Worm (Caenorhabditis elegans): ENCODE measurements around the gene nspc-16.

nspc-16 gene

ce11 chrX:14559519-14560296 is 36.3 kb downstream of the nspc-16 start:
- TF ChIP-seq scrt-1 (GFP tag; IDR thresholded peaks at IDR 0.05), result no peak

DNA sequence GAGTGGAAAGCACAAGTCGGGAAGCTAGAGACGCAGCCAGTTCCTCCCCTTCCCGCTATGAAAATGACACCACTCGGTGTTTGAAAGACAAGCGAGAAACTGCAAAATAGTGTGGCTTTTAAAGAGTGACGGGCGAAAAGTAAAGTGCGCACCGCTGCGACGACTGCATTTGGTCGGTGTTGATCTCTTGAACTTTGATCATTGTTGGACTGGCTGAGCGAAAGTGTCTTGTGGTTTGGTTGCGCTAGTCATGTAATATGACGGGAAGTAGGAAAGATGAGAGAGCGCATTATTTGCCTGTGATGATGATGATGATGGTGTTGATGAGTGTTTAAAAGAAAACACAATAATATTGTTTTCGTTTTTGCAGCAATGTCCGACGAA is 36.9 kb downstream of the nspc-16 start:
- TF ChIP-seq F13C5.2 (tag; optimal IDR thresholded peaks at IDR 0.05), result peak; percentile 34
- no peak for TF ChIP-seq tra-4 (tag; optimal IDR thresholded peaks at IDR 0.05)

DNA sequence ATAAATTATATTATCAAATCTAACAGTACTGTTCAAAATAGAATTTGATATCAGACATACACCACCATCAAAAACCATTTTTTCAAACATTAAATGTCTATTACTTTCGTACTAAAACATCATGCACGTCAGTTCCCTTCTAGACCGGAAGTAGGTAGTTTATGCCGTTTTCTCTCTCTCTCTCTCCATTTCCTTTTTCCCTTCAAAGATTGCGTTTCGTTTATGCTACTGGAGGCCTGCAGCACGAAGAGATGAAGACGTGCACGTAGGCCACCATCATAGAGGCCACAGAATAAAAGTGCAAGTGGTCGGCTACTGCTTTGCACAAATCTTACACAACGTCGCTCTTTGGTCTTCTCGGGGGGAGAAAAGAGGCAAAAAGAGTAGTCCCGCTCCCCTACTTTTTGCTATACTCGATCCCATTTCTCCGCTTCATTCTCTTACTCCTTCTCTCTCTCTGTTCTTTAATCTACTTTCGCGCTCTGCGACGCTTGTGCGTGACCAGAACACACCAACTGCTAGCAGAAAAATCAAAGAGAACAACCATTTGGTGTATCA is 38.1 kb downstream of the nspc-16 start:
- TF ChIP-seq scrt-1 (GFP tag; IDR thresholded peaks at IDR 0.05) (no peak), F13C5.2 (tag; optimal IDR thresholded peaks at IDR 0.05) (peak; percentile 12)

- no peak for TF ChIP-seq tra-4 (tag; optimal IDR thresholded peaks at IDR 0.05)
- no peak for TF ChIP-seq tbx-37 (GFP tag; conservative IDR thresholded peaks at IDR 0.05)
- no peak for TF ChIP-seq tbx-11 (GFP tag; IDR thresholded peaks at IDR 0.05)
- TF ChIP-seq pes-1 (GFP tag; IDR thresholded peaks at IDR 0.05), result no peak
- no peak for TF ChIP-seq hmbx-1 (tag; optimal IDR thresholded peaks at IDR 0.05)
- TF ChIP-seq aly-1 (tag; optimal IDR thresholded peaks at IDR 0.05), result no peak
- TF ChIP-seq ceh-36 (tag; optimal IDR thresholded peaks at IDR 0.05), result no peak
- TF ChIP-seq hnd-1 (tag; optimal IDR thresholded peaks at IDR 0.05), result no peak
- TF ChIP-seq flt-1 (GFP tag; IDR thresholded peaks at IDR 0.05), result no peak
- TF ChIP-seq hmg-4 (GFP tag; optimal IDR thresholded peaks at IDR 0.05), result no peak
- TF ChIP-seq B0310.2 (tag; optimal IDR thresholded peaks at IDR 0.05), result no peak
- no peak for TF ChIP-seq ceh-13 (GFP tag; optimal IDR thresholded peaks at IDR 0.05)
- no peak for TF ChIP-seq F13C5.2 (tag; optimal IDR thresholded peaks at IDR 0.05)
- TF ChIP-seq scrt-1 (GFP tag; IDR thresholded peaks at IDR 0.05), result no peak
Observed at ce11 chrX:14562286-14563086, 39.1 kb downstream of the nspc-16 start.

DNA sequence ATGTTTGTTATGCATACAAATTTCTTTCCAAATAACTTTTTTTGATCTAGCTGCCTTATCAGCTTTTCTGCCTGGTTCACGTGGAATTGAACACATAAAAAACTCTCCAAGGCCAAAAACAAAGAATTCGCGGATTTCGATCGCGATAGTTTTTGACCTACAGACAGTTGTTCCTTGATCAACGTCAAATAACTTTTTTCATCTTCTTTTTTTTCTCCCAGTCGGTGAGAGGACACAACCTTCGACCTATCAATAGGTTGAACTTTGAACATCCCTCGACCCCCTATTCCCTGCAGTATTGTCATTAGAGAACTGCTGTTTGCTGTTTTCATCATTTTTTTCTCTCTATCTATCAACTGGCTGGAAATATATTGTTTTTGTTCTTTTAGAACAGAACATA is 40.4 kb downstream of the nspc-16 start:
- TF ChIP-seq hmg-4 (GFP tag; optimal IDR thresholded peaks at IDR 0.05) (no peak), aly-1 (tag; optimal IDR thresholded peaks at IDR 0.05) (no peak), scrt-1 (GFP tag; IDR thresholded peaks at IDR 0.05) (no peak), ceh-13 (GFP tag; optimal IDR thresholded peaks at IDR 0.05) (no peak), ama-1 (optimal IDR thresholded peaks at IDR 0.05) (no peak), B0310.2 (tag; optimal IDR thresholded peaks at IDR 0.05) (no peak), tbx-11 (GFP tag; IDR thresholded peaks at IDR 0.05) (no peak), hnd-1 (tag; optimal IDR thresholded peaks at IDR 0.05) (no peak), pes-1 (GFP tag; IDR thresholded peaks at IDR 0.05) (no peak), ceh-36 (tag; optimal IDR thresholded peaks at IDR 0.05) (no peak), sea-1 (GFP tag; conservative IDR thresholded peaks at IDR 0.05) (no peak), F13C5.2 (tag; optimal IDR thresholded peaks at IDR 0.05) (no peak), hmbx-1 (tag; optimal IDR thresholded peaks at IDR 0.05) (no peak), flt-1 (GFP tag; IDR thresholded peaks at IDR 0.05) (no peak)

- no peak for TF ChIP-seq sea-1 (GFP tag; conservative IDR thresholded peaks at IDR 0.05)
- TF ChIP-seq tbx-37 (GFP tag; conservative IDR thresholded peaks at IDR 0.05), result no peak
- TF ChIP-seq hmbx-1 (tag; optimal IDR thresholded peaks at IDR 0.05), result no peak
- no peak for TF ChIP-seq hnd-1 (tag; optimal IDR thresholded peaks at IDR 0.05)
- TF ChIP-seq ama-1 (optimal IDR thresholded peaks at IDR 0.05), result no peak
- TF ChIP-seq pes-1 (GFP tag; IDR thresholded peaks at IDR 0.05), result no peak
- no peak for TF ChIP-seq tra-4 (tag; optimal IDR thresholded peaks at IDR 0.05)
- no peak for TF ChIP-seq flt-1 (GFP tag; IDR thresholded peaks at IDR 0.05)
- TF ChIP-seq scrt-1 (GFP tag; IDR thresholded peaks at IDR 0.05), result no peak
- no peak for TF ChIP-seq F13C5.2 (tag; optimal IDR thresholded peaks at IDR 0.05)
- TF ChIP-seq ceh-13 (GFP tag; optimal IDR thresholded peaks at IDR 0.05), result no peak
- no peak for TF ChIP-seq ets-7 (tag; optimal IDR thresholded peaks at IDR 0.05)
- TF ChIP-seq ceh-36 (tag; optimal IDR thresholded peaks at IDR 0.05), result no peak
- no peak for TF ChIP-seq tbx-11 (GFP tag; IDR thresholded peaks at IDR 0.05)
Observed at ce11 chrX:14565245-14565644, 41.9 kb downstream of the nspc-16 start.

DNA sequence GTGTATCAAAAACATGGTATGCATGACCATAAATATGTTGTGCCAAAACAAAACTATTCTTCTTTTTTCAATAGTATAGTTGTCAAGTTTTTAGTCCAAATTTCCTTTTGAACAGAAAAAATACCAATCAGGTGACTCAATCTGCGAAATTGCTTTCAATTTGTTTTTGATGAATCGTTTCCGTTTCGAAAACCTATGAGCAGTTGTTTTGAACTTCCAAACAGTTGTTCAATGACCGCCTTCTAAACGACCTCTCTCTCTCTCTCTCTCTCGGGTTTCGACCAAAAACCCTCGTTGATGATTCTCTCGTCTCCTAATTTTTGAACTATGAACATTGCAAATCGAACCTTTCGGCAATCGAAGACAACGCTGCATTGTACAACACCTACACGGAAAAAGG is 42.7 kb downstream of the nspc-16 start:
- no peak for TF ChIP-seq flt-1 (GFP tag; IDR thresholded peaks at IDR 0.05)
- TF ChIP-seq hnd-1 (tag; optimal IDR thresholded peaks at IDR 0.05), result no peak
- no peak for TF ChIP-seq ama-1 (optimal IDR thresholded peaks at IDR 0.05)
- no peak for TF ChIP-seq aly-1 (tag; optimal IDR thresholded peaks at IDR 0.05)
- no peak for TF ChIP-seq ets-7 (tag; optimal IDR thresholded peaks at IDR 0.05)
- TF ChIP-seq hmg-4 (GFP tag; optimal IDR thresholded peaks at IDR 0.05), result no peak
- TF ChIP-seq tbx-11 (GFP tag; IDR thresholded peaks at IDR 0.05), result no peak
- TF ChIP-seq F13C5.2 (tag; optimal IDR thresholded peaks at IDR 0.05), result no peak
- TF ChIP-seq sea-1 (GFP tag; conservative IDR thresholded peaks at IDR 0.05), result no peak
- TF ChIP-seq ceh-13 (GFP tag; optimal IDR thresholded peaks at IDR 0.05), result no peak

DNA sequence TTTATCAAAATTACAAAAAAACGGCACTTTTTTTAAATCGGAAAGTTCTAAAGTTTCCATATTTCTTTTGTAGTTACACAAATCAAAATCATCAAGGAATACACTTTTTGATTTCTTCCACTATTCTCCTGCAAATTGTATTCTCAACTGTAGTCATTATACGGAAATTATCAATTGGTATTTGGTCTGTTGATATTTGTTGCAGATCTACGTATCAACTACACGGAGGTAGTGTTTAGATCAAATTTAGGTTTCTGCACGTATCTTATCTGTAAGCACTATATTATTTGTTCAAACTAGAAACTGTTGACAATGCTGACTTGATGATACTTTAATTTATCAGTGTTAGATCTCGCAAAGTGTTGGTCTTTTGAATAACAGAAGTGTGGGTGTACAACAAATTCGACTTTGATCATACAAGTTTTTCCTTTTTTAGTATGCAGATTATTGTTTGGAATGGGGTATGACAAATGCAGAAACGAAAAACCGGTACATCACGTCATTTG is 44.9 kb downstream of the nspc-16 start:
- no peak for TF ChIP-seq ceh-13 (GFP tag; optimal IDR thresholded peaks at IDR 0.05)
- TF ChIP-seq hmbx-1 (tag; optimal IDR thresholded peaks at IDR 0.05), result no peak
- TF ChIP-seq scrt-1 (GFP tag; IDR thresholded peaks at IDR 0.05), result no peak
- TF ChIP-seq ama-1 (optimal IDR thresholded peaks at IDR 0.05), result no peak
- TF ChIP-seq sea-1 (GFP tag; conservative IDR thresholded peaks at IDR 0.05), result no peak
- TF ChIP-seq hmg-4 (GFP tag; optimal IDR thresholded peaks at IDR 0.05), result no peak
- no peak for TF ChIP-seq hnd-1 (tag; optimal IDR thresholded peaks at IDR 0.05)
- no peak for TF ChIP-seq ceh-36 (tag; optimal IDR thresholded peaks at IDR 0.05)
- TF ChIP-seq ets-7 (tag; optimal IDR thresholded peaks at IDR 0.05), result no peak
- no peak for TF ChIP-seq pes-1 (GFP tag; IDR thresholded peaks at IDR 0.05)
- no peak for TF ChIP-seq flt-1 (GFP tag; IDR thresholded peaks at IDR 0.05)
- TF ChIP-seq tra-4 (tag; optimal IDR thresholded peaks at IDR 0.05), result no peak
- TF ChIP-seq tbx-37 (GFP tag; conservative IDR thresholded peaks at IDR 0.05), result no peak
- TF ChIP-seq aly-1 (tag; optimal IDR thresholded peaks at IDR 0.05), result no peak
- TF ChIP-seq F13C5.2 (tag; optimal IDR thresholded peaks at IDR 0.05), result no peak
- no peak for TF ChIP-seq B0310.2 (tag; optimal IDR thresholded peaks at IDR 0.05)
- TF ChIP-seq tbx-11 (GFP tag; IDR thresholded peaks at IDR 0.05), result no peak
